Fruit fly (Drosophila melanogaster) S2 (cell line): Measurements from ENCODE around the gene Taf9.

Source experiments
- CG8478 ChIP-seq: fragments of >200 bp; optimal IDR thresholded peaks from 2 replicates; lab custom pipeline; 2018
- CTCF ChIP-seq, 2 experiments: fragments of >200 bp; optimal IDR thresholded peaks; 2 replicates each; lab custom pipeline; 2018

DNA sequence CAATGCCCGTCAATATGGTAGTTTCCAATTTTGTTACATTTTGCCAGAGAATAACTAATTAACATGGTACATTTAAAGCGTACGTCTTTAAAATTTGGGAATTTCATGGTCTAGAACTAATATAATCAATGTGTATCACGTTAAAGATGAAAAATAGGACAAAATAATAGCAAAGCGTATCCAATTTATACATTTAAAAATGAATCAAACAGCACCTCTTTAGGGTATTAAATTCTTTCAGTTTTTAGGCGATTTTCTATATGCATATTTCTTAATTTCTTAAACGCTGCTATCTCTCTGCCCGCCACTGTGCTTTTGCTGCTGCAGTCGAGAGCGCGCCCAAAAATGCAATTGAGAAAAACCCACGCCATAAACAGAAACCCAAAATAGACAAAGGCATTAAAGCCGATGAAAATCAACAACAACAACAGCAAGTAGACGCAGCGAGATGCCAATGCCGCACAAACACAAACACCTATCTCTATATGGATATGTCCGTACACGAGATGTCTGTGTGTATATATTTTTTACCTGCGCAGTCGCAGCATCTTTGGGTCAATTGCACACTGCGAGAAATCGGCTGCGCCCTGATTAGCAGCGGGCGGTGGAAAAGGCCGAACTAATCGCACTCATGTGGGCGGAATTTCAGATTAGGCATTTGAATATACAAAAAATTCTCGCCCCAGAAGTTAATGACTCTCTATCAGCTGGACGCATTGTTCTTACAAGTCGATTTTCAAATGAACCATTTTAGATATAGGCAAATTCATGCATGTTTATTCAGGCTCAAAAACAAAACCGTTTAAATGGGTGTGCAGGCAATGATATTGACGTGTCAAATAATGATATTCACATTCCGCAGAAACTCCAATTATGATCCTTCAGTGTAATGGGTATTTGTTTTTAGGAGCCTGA is 12.6 kb upstream of the Taf9 start:
- no peak for TF ChIP-seq CG8478 (lab: Kevin White, UChicago)
- TF ChIP-seq CTCF (optimal IDR thresholded peaks at IDR 0.05; lab: Kevin White, UChicago), result no peak
